Worm (Caenorhabditis elegans): ENCODE results near the gene K02A2.5.

DNA sequence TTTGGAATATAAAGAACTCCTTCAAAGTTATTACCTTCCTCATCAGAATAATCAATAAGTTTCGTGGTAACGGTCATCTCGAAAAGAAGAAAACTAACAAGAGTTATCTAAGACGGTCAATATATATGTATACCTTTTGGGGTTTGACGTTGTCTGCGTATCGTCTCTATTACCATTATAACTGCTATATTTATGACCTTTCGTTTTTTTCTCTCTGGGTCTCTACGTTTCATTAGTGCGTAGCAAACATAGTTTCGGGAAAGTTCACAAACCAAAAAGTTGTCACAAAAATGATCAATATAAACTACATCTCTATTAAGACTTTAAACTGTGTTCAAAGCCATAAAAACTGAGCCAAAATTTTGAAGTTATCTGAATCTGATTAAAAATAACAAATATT lies 45.4 kb upstream of the K02A2.5 start, which contains the start of gene D1022.4:
- TF ChIP-seq elt-3 (tag; optimal IDR thresholded peaks at IDR 0.05) (peak in 2 of 6 experiments; percentile 10 to 13), unc-86 (tag; optimal IDR thresholded peaks at IDR 0.05) (no peak)

Data from whole organism, L1 larva.